Worm (Caenorhabditis elegans) whole organism, mixed stage, embryonic: Measurements from ENCODE around the gene str-240.

Experiments
- blmp-1 ChIP-seq: fragments of 150-350 bp; optimal IDR thresholded peaks from 2 replicates; lab custom pipeline; 2014; ENCODE audit warnings: missing biosample characterization, missing genetic modification characterization
- ceh-39 ChIP-seq: fragments of 150-350 bp; optimal IDR thresholded peaks from 2 replicates; lab custom pipeline; 2014; ENCODE audit warnings: missing biosample characterization, missing genetic modification characterization
- elt-1 ChIP-seq: sonication (generic microtip); optimal IDR thresholded peaks from 2 replicates; lab custom pipeline; 2017; ENCODE audit warnings: missing genetic modification characterization, mild to moderate bottlenecking, missing compliant biosample characterization, antibody characterized with exemption, moderate library complexity, borderline replicate concordance; ENCODE audit not compliant: insufficient read depth
- lsy-2 ChIP-seq: fragments of 150-350 bp; optimal IDR thresholded peaks from 2 replicates; lab custom pipeline; 2014; ENCODE audit warnings: missing biosample characterization, missing genetic modification characterization
- mab-5 ChIP-seq: fragments of 150-350 bp; optimal IDR thresholded peaks from 2 replicates; lab custom pipeline; 2014; ENCODE audit warnings: missing biosample characterization, missing genetic modification characterization
- mep-1 ChIP-seq: fragments of 150-350 bp; optimal IDR thresholded peaks from 2 replicates; lab custom pipeline; 2017; ENCODE audit warnings: missing biosample characterization, missing genetic modification reagents, missing genetic modification characterization, inconsistent platforms
- nhr-237 ChIP-seq: fragments of 150-350 bp; optimal IDR thresholded peaks from 2 replicates; lab custom pipeline; 2014; ENCODE audit warnings: missing biosample characterization, missing genetic modification characterization
- pha-4 ChIP-seq: fragments of 150-350 bp; optimal IDR thresholded peaks from 2 replicates; lab custom pipeline; 2018; ENCODE audit warnings: missing biosample characterization, missing genetic modification reagents, missing genetic modification characterization
- sem-2 ChIP-seq: fragments of 200-800 bp; sonication (Bioruptor generic); optimal IDR thresholded peaks from 2 replicates; lab custom pipeline; 2018; ENCODE audit warnings: mild to moderate bottlenecking, missing genetic modification characterization, missing compliant biosample characterization
- snpc-4 ChIP-seq: fragments of 150-350 bp; optimal IDR thresholded peaks from 2 replicates; lab custom pipeline; 2014; ENCODE audit warnings: missing biosample characterization, missing genetic modification characterization
- sptf-1 ChIP-seq: sonication (generic microtip); optimal IDR thresholded peaks from 2 replicates; lab custom pipeline; 2017; ENCODE audit warnings: mild to moderate bottlenecking, missing genetic modification characterization, moderate library complexity, missing compliant biosample characterization
- unc-62 ChIP-seq: fragments of 150-350 bp; optimal IDR thresholded peaks from 2 replicates; lab custom pipeline; 2014; ENCODE audit warnings: missing biosample characterization, missing genetic modification reagents, missing genetic modification characterization

DNA sequence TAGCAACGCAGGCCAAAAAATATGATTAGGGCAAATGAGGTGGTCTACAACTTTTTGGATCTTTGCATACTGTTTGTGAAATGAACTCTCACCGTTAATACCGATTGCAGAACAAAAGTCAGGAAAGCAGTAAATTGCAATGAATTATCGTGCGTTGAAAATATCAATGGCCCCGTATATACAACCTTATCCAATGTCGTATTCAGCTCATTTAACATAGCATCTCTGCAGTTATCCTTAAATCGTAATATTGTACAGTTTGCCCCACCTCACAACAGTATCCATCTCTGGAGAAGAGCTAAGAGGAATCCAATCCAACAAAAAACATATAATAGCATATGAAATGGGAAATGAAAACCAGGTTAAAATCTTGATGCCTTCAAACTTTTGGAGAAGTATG, 10.7 kb upstream of the str-240 start:
- TF ChIP-seq sem-2 (GFP tag; lab: Kevin White, UChicago) (no peak), pha-4 (tag; lab: Kevin White, UChicago) (no peak), lsy-2 (tag; lab: Kevin White, UChicago) (no peak), nhr-237 (tag; lab: Kevin White, UChicago) (no peak), blmp-1 (tag; lab: Kevin White, UChicago) (no peak), elt-1 (tag; lab: Kevin White, UChicago) (no peak), mep-1 (tag; lab: Kevin White, UChicago) (no peak), ceh-39 (tag; lab: Kevin White, UChicago) (no peak), snpc-4 (tag; lab: Kevin White, UChicago) (no peak), unc-62 (GFP tag; lab: Kevin White, UChicago) (no peak), mab-5 (tag; lab: Kevin White, UChicago) (no peak), sptf-1 (no peak)
